Worm (Caenorhabditis elegans) whole organism, midembryonic: ENCODE measurements around the gene Y39B6A.37.

ENCODE experiments used
- T22C8.4 ChIP-seq: fragments of 200-800 bp; sonication (Bioruptor generic); IDR thresholded peaks from 2 replicates; pipeline ENCODE4 v1.3.6; 2022; ENCODE audit warnings: missing genetic modification characterization, missing compliant biosample characterization
- cog-1 ChIP-seq: sonication (generic microtip); optimal IDR thresholded peaks from 2 replicates; lab custom pipeline; 2016; ENCODE audit warnings: missing genetic modification characterization, missing compliant biosample characterization
- flt-1 ChIP-seq: fragments of 200-800 bp; sonication (Bioruptor generic); IDR thresholded peaks from 2 replicates; pipeline ENCODE4 v1.3.6; 2022; ENCODE audit warnings: missing genetic modification characterization, missing compliant biosample characterization
- klf-2 ChIP-seq: fragments of 200-800 bp; sonication (Bioruptor generic); conservative IDR thresholded peaks from 2 replicates; pipeline ENCODE4 v1.3.6; 2022; ENCODE audit warnings: missing genetic modification reagents, missing genetic modification characterization, missing compliant biosample characterization
- med-1 ChIP-seq: sonication (generic microtip); optimal IDR thresholded peaks from 2 replicates; lab custom pipeline; 2017; ENCODE audit warnings: missing genetic modification characterization, mild to moderate bottlenecking, missing compliant biosample characterization, antibody characterized with exemption, missing genetic modification reagents; ENCODE audit not compliant: insufficient read depth
- tab-1 ChIP-seq: fragments of 200-800 bp; sonication (Bioruptor generic); IDR thresholded peaks from 2 replicates; pipeline ENCODE4 v1.3.6; 2022; ENCODE audit warnings: missing genetic modification characterization, missing compliant biosample characterization
- ztf-23 ChIP-seq: fragments of 200-800 bp; sonication (Bioruptor generic); IDR thresholded peaks from 2 replicates; pipeline ENCODE4 v1.3.6; 2022; ENCODE audit warnings: missing genetic modification reagents, missing genetic modification characterization, missing compliant biosample characterization
- ztf-29 ChIP-seq: fragments of 200-800 bp; sonication (Bioruptor generic); IDR thresholded peaks from 2 replicates; pipeline ENCODE4 v1.3.6; 2022; ENCODE audit warnings: missing genetic modification reagents, missing genetic modification characterization, missing compliant biosample characterization

DNA sequence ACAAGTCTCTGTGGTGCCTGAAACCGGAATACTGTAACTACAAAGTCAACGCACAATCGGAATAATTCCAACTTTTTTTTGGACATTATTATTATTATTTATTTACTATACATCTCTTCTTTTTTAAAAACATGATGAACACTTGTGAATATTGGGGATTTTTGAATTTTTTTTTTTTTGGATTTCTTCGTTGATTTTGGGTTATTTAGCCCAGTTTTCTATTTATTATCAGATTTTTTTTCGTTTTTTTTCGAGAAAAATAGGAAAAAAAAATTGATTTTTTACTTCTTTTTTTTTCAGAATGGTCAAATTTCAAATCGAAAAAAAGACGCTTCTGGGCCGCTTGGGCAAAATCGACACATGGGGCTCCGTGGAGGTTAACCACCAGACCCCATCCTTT lies 7.4 kb downstream of the Y39B6A.37 start, which contains the start of gene tgt-2:
- TF ChIP-seq tab-1 (GFP tag; lab: Robert Waterston, UW) (no peak), flt-1 (GFP tag; lab: Robert Waterston, UW) (no peak), T22C8.4 (GFP tag; lab: Robert Waterston, UW) (no peak), klf-2 (GFP tag; lab: Robert Waterston, UW) (no peak), ztf-29 (no peak), ztf-23 (GFP tag; lab: Robert Waterston, UW) (no peak), med-1 (GFP tag; lab: Kevin White, UChicago) (no peak), cog-1 (tag; lab: Kevin White, UChicago) (no peak)
